Fruit fly (Drosophila melanogaster) whole organism, embryonic: ENCODE results near the gene slow.

Source experiments
- CG10267 ChIP-seq: fragments of 200-800 bp; sonication (Bioruptor generic); optimal IDR thresholded peaks from 2 replicates; lab custom pipeline; 2018; ENCODE audit warnings: missing biosample characterization, mild to moderate bottlenecking, missing genetic modification characterization, moderate library complexity
- CG10274 ChIP-seq: fragments of 200-800 bp; sonication (Bioruptor generic); optimal IDR thresholded peaks from 3 replicates; lab custom pipeline; 2017; ENCODE audit warnings: missing biosample characterization, mild to moderate bottlenecking, missing genetic modification characterization
- CG10654 ChIP-seq: fragments of 200-800 bp; sonication (Bioruptor generic); optimal IDR thresholded peaks from 2 replicates; lab custom pipeline; 2016; ENCODE audit warnings: missing biosample characterization, missing genetic modification characterization
- CG11695 ChIP-seq: fragments of 200-800 bp; sonication (Bioruptor generic); IDR thresholded peaks from 3 replicates; pipeline ENCODE4 v1.3.6; 2022; ENCODE audit warnings: missing biosample characterization, missing genetic modification characterization
- CG12299 ChIP-seq: fragments of 200-800 bp; sonication (Bioruptor generic); optimal IDR thresholded peaks from 2 replicates; lab custom pipeline; 2018; ENCODE audit warnings: missing biosample characterization, mild to moderate bottlenecking, missing genetic modification characterization
- CG1233 ChIP-seq: fragments of 200-800 bp; sonication (Bioruptor generic); optimal IDR thresholded peaks from 4 replicates; lab custom pipeline; 2018; ENCODE audit warnings: missing biosample characterization, mild to moderate bottlenecking, missing genetic modification characterization
- CG13624 ChIP-seq: fragments of 200-800 bp; sonication (Bioruptor generic); optimal IDR thresholded peaks from 2 replicates; lab custom pipeline; 2016; ENCODE audit warnings: missing biosample characterization, missing genetic modification characterization
- CG14014 ChIP-seq: fragments of 200-800 bp; sonication (Bioruptor generic); IDR thresholded peaks from 2 replicates; pipeline ENCODE4 v1.3.6; 2022; ENCODE audit warnings: missing biosample characterization, missing genetic modification characterization
- CG15601 ChIP-seq: fragments of 200-800 bp; sonication (Bioruptor generic); optimal IDR thresholded peaks from 3 replicates; lab custom pipeline; 2019; ENCODE audit warnings: missing biosample characterization, mild to moderate bottlenecking, missing genetic modification characterization, moderate library complexity
- CG1602 ChIP-seq: fragments of 200-800 bp; sonication (Bioruptor generic); optimal IDR thresholded peaks from 3 replicates; lab custom pipeline; 2016; ENCODE audit warnings: missing biosample characterization, missing genetic modification characterization
- CG17385 ChIP-seq: fragments of 200-800 bp; sonication (Bioruptor generic); optimal IDR thresholded peaks from 3 replicates; lab custom pipeline; 2018; ENCODE audit warnings: missing biosample characterization, mild to moderate bottlenecking, missing genetic modification characterization
- CG2889 ChIP-seq: fragments of 200-800 bp; sonication (Bioruptor generic); IDR thresholded peaks from 3 replicates; pipeline ENCODE4 v1.3.6; 2022; ENCODE audit warnings: missing biosample characterization, missing genetic modification characterization
- CG32767 ChIP-seq: fragments of 200-800 bp; sonication (Bioruptor generic); IDR thresholded peaks from 2 replicates; pipeline ENCODE4 v1.3.6; 2022; ENCODE audit warnings: missing biosample characterization, missing genetic modification characterization
- CG4730 ChIP-seq: fragments of 200-800 bp; sonication (Bioruptor generic); IDR thresholded peaks from 2 replicates; pipeline ENCODE4 v1.3.6; 2022; ENCODE audit warnings: missing biosample characterization, missing genetic modification characterization
- CG5245 ChIP-seq: fragments of 200-800 bp; sonication (Bioruptor generic); optimal IDR thresholded peaks from 3 replicates; lab custom pipeline; 2016; ENCODE audit warnings: missing biosample characterization, missing genetic modification characterization
- CG5953 ChIP-seq: fragments of 200-800 bp; sonication (Bioruptor generic); IDR thresholded peaks from 2 replicates; pipeline ENCODE4 v1.3.6; 2022; ENCODE audit warnings: missing biosample characterization, missing genetic modification characterization
- CoRest ChIP-seq: fragments of 200-800 bp; sonication (Bioruptor generic); optimal IDR thresholded peaks from 3 replicates; lab custom pipeline; 2018; ENCODE audit warnings: missing biosample characterization, mild to moderate bottlenecking, missing genetic modification characterization, moderate library complexity
- D19B ChIP-seq: fragments of 200-800 bp; sonication (Bioruptor generic); optimal IDR thresholded peaks from 2 replicates; lab custom pipeline; 2017; ENCODE audit warnings: missing biosample characterization, mild to moderate bottlenecking, missing genetic modification characterization
- Dp ChIP-seq: fragments of 200-800 bp; sonication (Bioruptor generic); optimal IDR thresholded peaks from 2 replicates; lab custom pipeline; 2018; ENCODE audit warnings: missing biosample characterization, mild to moderate bottlenecking, missing genetic modification characterization, moderate library complexity
- Eip74EF ChIP-seq, 2 experiments: fragments of 200-800 bp in 1 of 2; fragments of >200 bp in 1 of 2; sonication (Bioruptor generic) in 1 of 2; optimal IDR thresholded peaks; 2 replicates each; lab custom pipeline; 2017 to 2019; ENCODE audit warnings: missing biosample characterization in 2 of 2, missing genetic modification characterization in 2 of 2, mild to moderate bottlenecking in 1 of 2, moderate library complexity in 1 of 2
- Elba2 ChIP-seq: fragments of 200-800 bp; sonication (Bioruptor generic); optimal IDR thresholded peaks from 3 replicates; lab custom pipeline; 2016; ENCODE audit warnings: missing biosample characterization, missing genetic modification characterization
- Gsc ChIP-seq: fragments of 200-800 bp; sonication (Bioruptor generic); IDR thresholded peaks from 2 replicates; pipeline ENCODE4 v1.3.6; 2022; ENCODE audit warnings: missing biosample characterization, missing genetic modification characterization
- HLHmδ ChIP-seq: fragments of 200-800 bp; sonication (Bioruptor generic); optimal IDR thresholded peaks from 2 replicates; lab custom pipeline; 2018; ENCODE audit warnings: missing biosample characterization, mild to moderate bottlenecking, missing genetic modification characterization, moderate library complexity
- HmgZ ChIP-seq: fragments of 200-800 bp; sonication (Bioruptor generic); optimal IDR thresholded peaks from 2 replicates; lab custom pipeline; 2018; ENCODE audit warnings: missing biosample characterization, mild to moderate bottlenecking, missing genetic modification characterization
- Lhr ChIP-seq: fragments of 200-800 bp; sonication (Bioruptor generic); optimal IDR thresholded peaks from 3 replicates; lab custom pipeline; 2017; ENCODE audit warnings: mild to moderate bottlenecking, missing biosample characterization, missing genetic modification reagents, missing genetic modification characterization
- NC2α ChIP-seq: fragments of 200-800 bp; sonication (Bioruptor generic); optimal IDR thresholded peaks from 2 replicates; lab custom pipeline; 2016; ENCODE audit warnings: missing biosample characterization, missing genetic modification characterization
- Oli ChIP-seq: fragments of 200-800 bp; sonication (Bioruptor generic); optimal IDR thresholded peaks from 2 replicates; lab custom pipeline; 2018; ENCODE audit warnings: missing biosample characterization, mild to moderate bottlenecking, missing genetic modification characterization, moderate library complexity
- Poxn ChIP-seq: fragments of 200-800 bp; sonication (Bioruptor generic); IDR thresholded peaks from 2 replicates; pipeline ENCODE4 v1.3.6; 2022; ENCODE audit warnings: missing biosample characterization, missing genetic modification characterization
- Rfx ChIP-seq: fragments of 200-800 bp; sonication (Bioruptor generic); IDR thresholded peaks from 2 replicates; pipeline ENCODE4 v1.3.6; 2022; ENCODE audit warnings: missing biosample characterization, missing genetic modification characterization
- Side ChIP-seq: fragments of 200-800 bp; sonication (Bioruptor generic); optimal IDR thresholded peaks from 2 replicates; lab custom pipeline; 2016; ENCODE audit warnings: missing biosample characterization, missing genetic modification characterization
- Tbp ChIP-seq: fragments of >200 bp; optimal IDR thresholded peaks from 2 replicates; lab custom pipeline; 2018; ENCODE audit warnings: missing biosample characterization, missing genetic modification characterization
- Trl ChIP-seq, 3 experiments: fragments of >200 bp in 2 of 3; fragments of 200-800 bp in 1 of 3; sonication (Bioruptor generic) in 1 of 3; optimal IDR thresholded peaks; 2 replicates in 1 of 3; 3 replicates in 2 of 3; lab custom pipeline; 2016 to 2017; ENCODE audit warnings: missing biosample characterization in 1 of 3, missing genetic modification characterization in 1 of 3
- amos ChIP-seq: fragments of 200-800 bp; sonication (Bioruptor generic); IDR thresholded peaks from 2 replicates; pipeline ENCODE4 v1.3.6; 2022; ENCODE audit warnings: missing biosample characterization, missing genetic modification characterization; ENCODE audit not compliant: partially characterized antibody
- aop ChIP-seq: fragments of 200-800 bp; sonication (Bioruptor generic); IDR thresholded peaks from 2 replicates; pipeline ENCODE4 v1.3.6; 2022; ENCODE audit warnings: missing biosample characterization, missing genetic modification characterization
- danr ChIP-seq: fragments of 200-800 bp; sonication (Bioruptor generic); IDR thresholded peaks from 2 replicates; pipeline ENCODE4 v1.3.6; 2022; ENCODE audit warnings: missing biosample characterization, missing genetic modification characterization
- dysf ChIP-seq: fragments of 200-800 bp; sonication (Bioruptor generic); IDR thresholded peaks from 3 replicates; pipeline ENCODE4 v1.3.6; 2022; ENCODE audit warnings: missing biosample characterization, missing genetic modification characterization
- gcm ChIP-seq: fragments of 200-800 bp; sonication (Bioruptor generic); optimal IDR thresholded peaks from 2 replicates; lab custom pipeline; 2019; ENCODE audit warnings: missing biosample characterization, mild to moderate bottlenecking, missing genetic modification characterization, moderate library complexity
- her ChIP-seq: fragments of 200-800 bp; sonication (Bioruptor generic); optimal IDR thresholded peaks from 2 replicates; lab custom pipeline; 2016; ENCODE audit warnings: missing biosample characterization, missing genetic modification characterization
- luna ChIP-seq: fragments of 200-800 bp; sonication (Bioruptor generic); optimal IDR thresholded peaks from 2 replicates; lab custom pipeline; 2016; ENCODE audit warnings: missing biosample characterization, missing genetic modification characterization
- mam ChIP-seq: fragments of 200-800 bp; sonication (Bioruptor generic); optimal IDR thresholded peaks from 3 replicates; lab custom pipeline; 2016; ENCODE audit warnings: missing biosample characterization, missing genetic modification characterization
- nmo ChIP-seq: fragments of 200-800 bp; sonication (Bioruptor generic); optimal IDR thresholded peaks from 2 replicates; lab custom pipeline; 2018; ENCODE audit warnings: missing biosample characterization, mild to moderate bottlenecking, missing genetic modification characterization, moderate library complexity
- peb ChIP-seq: fragments of 200-800 bp; sonication (Bioruptor generic); IDR thresholded peaks from 2 replicates; pipeline ENCODE4 v1.3.6; 2022; ENCODE audit warnings: missing biosample characterization, missing genetic modification characterization
- prd ChIP-seq, 3 experiments: fragments of >200 bp in 2 of 3; fragments of 200-800 bp in 1 of 3; sonication (Bioruptor generic) in 1 of 3; optimal IDR thresholded peaks in 2 of 3; IDR thresholded peaks in 1 of 3; 2 replicates in 2 of 3; 3 replicates in 1 of 3; pipeline versions ENCODE4 v1.3.6 to Lab custom; 2017 to 2022; ENCODE audit warnings: missing biosample characterization in 1 of 3, missing genetic modification characterization in 1 of 3
- repo ChIP-seq: fragments of 200-800 bp; sonication (Bioruptor generic); optimal IDR thresholded peaks from 2 replicates; lab custom pipeline; 2016; ENCODE audit warnings: missing biosample characterization, missing genetic modification characterization
- sc ChIP-seq, 3 experiments: fragments of >200 bp in 2 of 3; fragments of 200-800 bp in 1 of 3; sonication (Bioruptor generic) in 1 of 3; optimal IDR thresholded peaks; 2 replicates in 2 of 3; 3 replicates in 1 of 3; lab custom pipeline; 2017; ENCODE audit warnings: mild to moderate bottlenecking in 1 of 3, missing biosample characterization in 1 of 3, missing genetic modification characterization in 1 of 3, missing genetic modification reagents in 1 of 3
- scrt ChIP-seq: fragments of 200-800 bp; sonication (Bioruptor generic); optimal IDR thresholded peaks from 2 replicates; lab custom pipeline; 2018; ENCODE audit warnings: missing biosample characterization, mild to moderate bottlenecking, missing genetic modification characterization, moderate library complexity
- sima ChIP-seq: fragments of 200-800 bp; sonication (Bioruptor generic); optimal IDR thresholded peaks from 2 replicates; lab custom pipeline; 2016; ENCODE audit warnings: missing biosample characterization, missing genetic modification characterization
- slp2 ChIP-seq: fragments of 200-800 bp; sonication (Bioruptor generic); optimal IDR thresholded peaks from 2 replicates; lab custom pipeline; 2016; ENCODE audit warnings: missing biosample characterization, missing genetic modification characterization
- tgo ChIP-seq: fragments of 200-800 bp; sonication (Bioruptor generic); IDR thresholded peaks from 3 replicates; pipeline ENCODE4 v1.3.6; 2022; ENCODE audit warnings: missing biosample characterization, missing genetic modification characterization

slow gene

dm6 chr3L:4375675-4376366 is 8.4 kb upstream of the slow start (continued):
- TF ChIP-seq Elba2 (GFP tag; lab: Kevin White, UChicago): no peak
- no peak for TF ChIP-seq NC2α (GFP tag; lab: Kevin White, UChicago)
- no peak for TF ChIP-seq CG17385 (GFP tag; lab: Kevin White, UChicago)
- no peak for TF ChIP-seq sc (optimal IDR thresholded peaks at IDR 0.05; lab: Kevin White, UChicago)
- TF ChIP-seq sc (GFP tag; optimal IDR thresholded peaks at IDR 0.05; lab: Kevin White, UChicago): no peak
- no peak for TF ChIP-seq CG2889 (GFP tag; lab: Robert Waterston, UW)
- no peak for TF ChIP-seq CG14014
- TF ChIP-seq Eip74EF (GFP tag; optimal IDR thresholded peaks at IDR 0.05; lab: Kevin White, UChicago): no peak
- TF ChIP-seq CG10267 (tag; lab: Kevin White, UChicago): no peak
- TF ChIP-seq CG12299: no peak
- TF ChIP-seq luna (GFP tag; lab: Kevin White, UChicago): no peak
- 0 out of 3 replicates have a peak, but pooled peaks have one; percentile 38 for TF ChIP-seq dysf (GFP tag; lab: Robert Waterston, UW)
- no peak for TF ChIP-seq Tbp
- TF ChIP-seq repo (GFP tag; lab: Kevin White, UChicago): no peak
- TF ChIP-seq gcm: no peak
- no peak for TF ChIP-seq scrt
- no peak for TF ChIP-seq slp2 (GFP tag; lab: Kevin White, UChicago)
- TF ChIP-seq CG1233 (GFP tag; lab: Kevin White, UChicago): no peak
- TF ChIP-seq CG15601: no peak
- no peak for TF ChIP-seq danr (GFP tag; lab: Robert Waterston, UW)
- TF ChIP-seq HmgZ (tag; lab: Kevin White, UChicago): no peak
- no peak for TF ChIP-seq CG5953 (GFP tag; lab: Robert Waterston, UW)
- TF ChIP-seq Lhr (GFP tag; lab: Kevin White, UChicago): no peak
- no peak for TF ChIP-seq CG10274 (GFP tag; lab: Kevin White, UChicago)
- TF ChIP-seq mam: no peak
- no peak for TF ChIP-seq HLHmδ (GFP tag; lab: Kevin White, UChicago)
- peak; percentile 13 for TF ChIP-seq nmo (GFP tag; lab: Kevin White, UChicago)
- TF ChIP-seq CoRest (tag; lab: Kevin White, UChicago): peak; percentile 20
- no peak for TF ChIP-seq CG5245
- TF ChIP-seq Poxn (GFP tag; lab: Robert Waterston, UW): no peak
- no peak for TF ChIP-seq amos (GFP tag; lab: Robert Waterston, UW)
- TF ChIP-seq aop (GFP tag; lab: Robert Waterston, UW): no peak
- peak; percentile 28; the same call in 1 of the 3 replicates for TF ChIP-seq tgo
- no peak for TF ChIP-seq CG1602 (GFP tag; lab: Kevin White, UChicago)
- TF ChIP-seq Rfx (GFP tag; lab: Robert Waterston, UW): peak; percentile 32; the same call in 1 of the 2 replicates
- no peak for TF ChIP-seq CG4730 (GFP tag; lab: Robert Waterston, UW)
- TF ChIP-seq D19B: no peak
- TF ChIP-seq her (GFP tag; lab: Kevin White, UChicago): no peak
- TF ChIP-seq Trl (optimal IDR thresholded peaks at IDR 0.05; lab: Kevin White, UChicago): no peak
- no peak for TF ChIP-seq Trl (GFP tag; optimal IDR thresholded peaks at IDR 0.05; lab: Kevin White, UChicago)
- TF ChIP-seq CG10654 (GFP tag; lab: Kevin White, UChicago): no peak
- TF ChIP-seq Dp (GFP tag; lab: Kevin White, UChicago): no peak
- no peak for TF ChIP-seq CG32767
- no peak for TF ChIP-seq CG13624
- TF ChIP-seq CG11695 (GFP tag; lab: Robert Waterston, UW): no peak
- no peak for TF ChIP-seq sima
- no peak for TF ChIP-seq prd (optimal IDR thresholded peaks at IDR 0.05; lab: Kevin White, UChicago)
- TF ChIP-seq prd (GFP tag; IDR thresholded peaks at IDR 0.05; lab: Robert Waterston, UW): no peak
- no peak for TF ChIP-seq Side (GFP tag; lab: Kevin White, UChicago)
- peak; percentile 31 for TF ChIP-seq Oli (tag; lab: Kevin White, UChicago)
- no peak for TF ChIP-seq Gsc (GFP tag; lab: Robert Waterston, UW)
- no peak for TF ChIP-seq peb (GFP tag; lab: Robert Waterston, UW)
